Fruit fly (Drosophila melanogaster) whole organism, embryonic: ENCODE results near the gene zuc.

Source experiments
- Atf6 ChIP-seq: fragments of 200-800 bp; sonication (Bioruptor generic); IDR thresholded peaks from 2 replicates; pipeline ENCODE4 v1.3.6; 2022; ENCODE audit warnings: missing biosample characterization, missing genetic modification characterization
- CG10209 ChIP-seq: fragments of 200-800 bp; sonication (Bioruptor generic); optimal IDR thresholded peaks from 3 replicates; lab custom pipeline; 2017; ENCODE audit warnings: missing biosample characterization, mild to moderate bottlenecking, missing genetic modification characterization, missing genetic modification reagents
- CG11504 ChIP-seq: fragments of 200-800 bp; sonication (Bioruptor generic); optimal IDR thresholded peaks from 3 replicates; lab custom pipeline; 2019; ENCODE audit warnings: missing biosample characterization, mild to moderate bottlenecking, missing genetic modification characterization, moderate library complexity
- CG12236 ChIP-seq: fragments of 200-800 bp; sonication (Bioruptor generic); optimal IDR thresholded peaks from 2 replicates; lab custom pipeline; 2016; ENCODE audit warnings: missing biosample characterization, missing genetic modification characterization
- CG13123 ChIP-seq: fragments of 200-800 bp; sonication (Bioruptor generic); optimal IDR thresholded peaks from 2 replicates; lab custom pipeline; 2016; ENCODE audit warnings: missing biosample characterization, missing genetic modification characterization
- CG13287 ChIP-seq: fragments of 200-800 bp; sonication (Bioruptor generic); IDR thresholded peaks from 2 replicates; pipeline ENCODE4 v1.3.6; 2022; ENCODE audit warnings: missing biosample characterization, missing genetic modification characterization; ENCODE audit not compliant: partially characterized antibody
- CG14014 ChIP-seq: fragments of 200-800 bp; sonication (Bioruptor generic); IDR thresholded peaks from 2 replicates; pipeline ENCODE4 v1.3.6; 2022; ENCODE audit warnings: missing biosample characterization, missing genetic modification characterization
- CG14710 ChIP-seq: fragments of 200-800 bp; sonication (Bioruptor generic); optimal IDR thresholded peaks from 3 replicates; lab custom pipeline; 2019; ENCODE audit warnings: missing biosample characterization, mild to moderate bottlenecking, missing genetic modification characterization, moderate library complexity
- CG15073 ChIP-seq: fragments of 200-800 bp; sonication (Bioruptor generic); optimal IDR thresholded peaks from 2 replicates; lab custom pipeline; 2016; ENCODE audit warnings: missing biosample characterization, missing genetic modification characterization
- CG15696 ChIP-seq: fragments of 200-800 bp; sonication (Bioruptor generic); optimal IDR thresholded peaks from 2 replicates; lab custom pipeline; 2019; ENCODE audit warnings: missing biosample characterization, mild to moderate bottlenecking, missing genetic modification characterization, moderate library complexity
- CG17186 ChIP-seq: fragments of 200-800 bp; sonication (Bioruptor generic); optimal IDR thresholded peaks from 3 replicates; lab custom pipeline; 2017; ENCODE audit warnings: missing biosample characterization, missing genetic modification reagents, missing genetic modification characterization
- CG18476 ChIP-seq: fragments of 200-800 bp; sonication (Bioruptor generic); optimal IDR thresholded peaks from 2 replicates; lab custom pipeline; 2016; ENCODE audit warnings: missing biosample characterization, mild to moderate bottlenecking, missing genetic modification characterization
- CG32772 ChIP-seq: fragments of 200-800 bp; sonication (Bioruptor generic); IDR thresholded peaks from 2 replicates; pipeline ENCODE4 v1.3.6; 2022; ENCODE audit warnings: missing biosample characterization, missing genetic modification characterization
- CG3281 ChIP-seq: fragments of 200-800 bp; sonication (Bioruptor generic); optimal IDR thresholded peaks from 3 replicates; lab custom pipeline; 2017; ENCODE audit warnings: missing biosample characterization, mild to moderate bottlenecking, missing genetic modification characterization
- CG3726 ChIP-seq: fragments of 200-800 bp; sonication (Bioruptor generic); IDR thresholded peaks from 3 replicates; pipeline ENCODE4, ENCODE4 v1.3.6; 2022; ENCODE audit warnings: missing biosample characterization, missing genetic modification characterization
- CG6254 ChIP-seq: fragments of 200-800 bp; sonication (Bioruptor generic); optimal IDR thresholded peaks from 3 replicates; lab custom pipeline; 2017; ENCODE audit warnings: mild to moderate bottlenecking, missing biosample characterization, missing genetic modification reagents, missing genetic modification characterization
- CG7987 ChIP-seq: fragments of 200-800 bp; sonication (Bioruptor generic); optimal IDR thresholded peaks from 2 replicates; lab custom pipeline; 2018; ENCODE audit warnings: missing biosample characterization, mild to moderate bottlenecking, missing genetic modification characterization, moderate library complexity
- CG9932 ChIP-seq: fragments of 200-800 bp; sonication (Bioruptor generic); IDR thresholded peaks from 2 replicates; pipeline ENCODE4 v1.3.6; 2022; ENCODE audit warnings: missing biosample characterization, missing genetic modification characterization
- Camta ChIP-seq: fragments of 200-800 bp; sonication (Bioruptor generic); optimal IDR thresholded peaks from 2 replicates; lab custom pipeline; 2016; ENCODE audit warnings: missing biosample characterization, missing genetic modification characterization
- CoRest ChIP-seq: fragments of 200-800 bp; sonication (Bioruptor generic); optimal IDR thresholded peaks from 3 replicates; lab custom pipeline; 2018; ENCODE audit warnings: missing biosample characterization, mild to moderate bottlenecking, missing genetic modification characterization, moderate library complexity
- Deaf1 ChIP-seq: fragments of 200-800 bp; optimal IDR thresholded peaks from 3 replicates; lab custom pipeline; 2019; ENCODE audit warnings: missing biosample characterization, mild to moderate bottlenecking, missing genetic modification characterization, moderate library complexity
- Elba2 ChIP-seq: fragments of 200-800 bp; sonication (Bioruptor generic); optimal IDR thresholded peaks from 3 replicates; lab custom pipeline; 2016; ENCODE audit warnings: missing biosample characterization, missing genetic modification characterization
- Ets65A ChIP-seq: fragments of 200-800 bp; sonication (Bioruptor generic); peaks from one replicate; lab custom pipeline; 2016; ENCODE audit warnings: missing biosample characterization, missing genetic modification characterization
- Jarid2 ChIP-seq: fragments of 200-800 bp; sonication (Bioruptor generic); optimal IDR thresholded peaks from 3 replicates; lab custom pipeline; 2017; ENCODE audit warnings: mild to moderate bottlenecking, missing biosample characterization, missing genetic modification reagents, missing genetic modification characterization
- Med ChIP-seq: fragments of 200-800 bp; sonication (Bioruptor generic); peaks from one replicate; lab custom pipeline; 2016; ENCODE audit warnings: missing biosample characterization, missing genetic modification characterization, mild to moderate bottlenecking, inconsistent platforms, moderate library complexity
- Mes4 ChIP-seq: fragments of 200-800 bp; sonication (Bioruptor generic); optimal IDR thresholded peaks from 2 replicates; lab custom pipeline; 2016; ENCODE audit warnings: missing biosample characterization, missing genetic modification characterization
- Mrtf ChIP-seq: fragments of 200-800 bp; sonication (Bioruptor generic); IDR thresholded peaks from 3 replicates; pipeline ENCODE4 v1.3.6; 2022; ENCODE audit warnings: missing biosample characterization, missing genetic modification characterization
- Opbp ChIP-seq: fragments of 200-800 bp; sonication (Bioruptor generic); IDR thresholded peaks from 3 replicates; pipeline ENCODE4 v1.3.6; 2022; ENCODE audit warnings: missing biosample characterization, missing genetic modification characterization; ENCODE audit not compliant: partially characterized antibody
- bowl ChIP-seq: fragments of 200-800 bp; sonication (Bioruptor generic); IDR thresholded peaks from 2 replicates; pipeline ENCODE4 v1.3.6; 2022; ENCODE audit warnings: missing biosample characterization, missing genetic modification characterization
- bsh ChIP-seq, 2 experiments: fragments of 200-800 bp; sonication (Bioruptor generic); optimal IDR thresholded peaks; 2 replicates each; lab custom pipeline; 2017 to 2018; ENCODE audit warnings: mild to moderate bottlenecking in 2 of 2, missing biosample characterization in 2 of 2, missing genetic modification characterization in 2 of 2, moderate library complexity in 1 of 2
- crc ChIP-seq: fragments of 200-800 bp; sonication (Bioruptor generic); optimal IDR thresholded peaks from 2 replicates; lab custom pipeline; 2016; ENCODE audit warnings: missing biosample characterization, missing genetic modification characterization
- dysf ChIP-seq: fragments of 200-800 bp; sonication (Bioruptor generic); IDR thresholded peaks from 3 replicates; pipeline ENCODE4 v1.3.6; 2022; ENCODE audit warnings: missing biosample characterization, missing genetic modification characterization
- grn ChIP-seq: fragments of 200-800 bp; sonication (Bioruptor generic); optimal IDR thresholded peaks from 3 replicates; lab custom pipeline; 2017; ENCODE audit warnings: missing biosample characterization, missing genetic modification characterization
- gro ChIP-seq: fragments of 200-800 bp; sonication (Bioruptor generic); optimal IDR thresholded peaks from 2 replicates; lab custom pipeline; 2016; ENCODE audit warnings: missing biosample characterization, missing genetic modification characterization
- ham ChIP-seq: fragments of 200-800 bp; sonication (Bioruptor generic); IDR thresholded peaks from 2 replicates; pipeline ENCODE4 v1.3.6; 2022; ENCODE audit warnings: missing biosample characterization, missing genetic modification characterization
- ind ChIP-seq: fragments of 200-800 bp; sonication (Bioruptor generic); optimal IDR thresholded peaks from 3 replicates; lab custom pipeline; 2016; ENCODE audit warnings: missing biosample characterization, missing genetic modification characterization
- insv ChIP-seq, 2 experiments: fragments of 200-800 bp; sonication (Bioruptor generic); optimal IDR thresholded peaks; 3 replicates each; lab custom pipeline; 2016 to 2018; ENCODE audit warnings: missing biosample characterization in 2 of 2, missing genetic modification characterization in 2 of 2
- lilli ChIP-seq: fragments of 200-800 bp; sonication (Bioruptor generic); optimal IDR thresholded peaks from 3 replicates; lab custom pipeline; 2016; ENCODE audit warnings: missing biosample characterization, missing genetic modification characterization
- nom ChIP-seq: fragments of 200-800 bp; sonication (Bioruptor generic); optimal IDR thresholded peaks from 2 replicates; lab custom pipeline; 2017; ENCODE audit warnings: missing biosample characterization, missing genetic modification characterization, mild to moderate bottlenecking, moderate library complexity, missing genetic modification reagents
- oc ChIP-seq: fragments of 200-800 bp; sonication (Bioruptor generic); optimal IDR thresholded peaks from 2 replicates; lab custom pipeline; 2018; ENCODE audit warnings: missing biosample characterization, mild to moderate bottlenecking, missing genetic modification characterization, moderate library complexity
- sens ChIP-seq: fragments of 200-800 bp; sonication (Bioruptor generic); peaks from one replicate; lab custom pipeline; 2016; ENCODE audit warnings: missing biosample characterization, missing genetic modification characterization
- slbo ChIP-seq: fragments of 200-800 bp; sonication (Bioruptor generic); IDR thresholded peaks from 2 replicates; pipeline ENCODE4 v1.3.6; 2022; ENCODE audit warnings: missing biosample characterization, missing genetic modification characterization
- so ChIP-seq: fragments of 200-800 bp; sonication (Bioruptor generic); IDR thresholded peaks from 3 replicates; pipeline ENCODE4 v1.3.6; 2022; ENCODE audit warnings: missing biosample characterization, missing genetic modification characterization
- tgo ChIP-seq: fragments of 200-800 bp; sonication (Bioruptor generic); IDR thresholded peaks from 3 replicates; pipeline ENCODE4 v1.3.6; 2022; ENCODE audit warnings: missing biosample characterization, missing genetic modification characterization
- tin ChIP-seq: fragments of 200-800 bp; sonication (Bioruptor generic); optimal IDR thresholded peaks from 3 replicates; lab custom pipeline; 2016; ENCODE audit warnings: missing biosample characterization, missing genetic modification characterization
- unc-4 ChIP-seq: fragments of 200-800 bp; sonication (Bioruptor generic); IDR thresholded peaks from 2 replicates; pipeline ENCODE4 v1.3.6; 2022; ENCODE audit warnings: missing biosample characterization, missing genetic modification characterization; ENCODE audit not compliant: partially characterized antibody
- unpg ChIP-seq: fragments of 200-800 bp; sonication (Bioruptor generic); optimal IDR thresholded peaks from 3 replicates; lab custom pipeline; 2018; ENCODE audit warnings: missing biosample characterization, mild to moderate bottlenecking, missing genetic modification characterization, moderate library complexity

The zuc gene

DNA sequence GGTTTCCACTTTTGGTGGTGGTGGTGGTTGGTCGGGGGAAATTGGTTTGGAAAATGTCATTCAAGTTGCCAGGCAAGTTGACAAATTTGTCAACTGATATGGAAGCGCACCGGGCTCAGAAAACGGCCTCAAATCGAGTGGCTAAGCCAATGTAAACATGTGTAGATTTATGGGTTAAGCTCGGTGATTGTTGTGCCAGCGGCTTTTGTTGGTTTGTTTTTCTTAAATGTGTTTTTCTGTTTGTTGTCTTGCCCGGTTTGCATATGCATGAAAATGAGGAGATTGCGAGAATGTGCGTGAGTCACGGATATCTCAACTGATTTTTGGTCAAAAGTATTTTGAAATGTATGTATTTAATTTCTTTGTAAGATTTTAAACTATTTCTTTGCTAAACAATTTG, 28.8 kb downstream of the zuc start (continued):
- TF ChIP-seq nom (GFP tag; lab: Kevin White, UChicago), result no peak
- TF ChIP-seq unpg (GFP tag; lab: Kevin White, UChicago), result no peak
- TF ChIP-seq gro (GFP tag; lab: Kevin White, UChicago), result no peak
- TF ChIP-seq Jarid2 (GFP tag; lab: Kevin White, UChicago), result no peak
- TF ChIP-seq sens (GFP tag; lab: Kevin White, UChicago), result peak; percentile 85
- no peak for TF ChIP-seq ham (GFP tag; lab: Robert Waterston, UW)
- no peak for TF ChIP-seq Atf6 (GFP tag; lab: Robert Waterston, UW)
- TF ChIP-seq bsh (GFP tag; optimal IDR thresholded peaks at IDR 0.05; lab: Kevin White, UChicago), result no peak
- TF ChIP-seq CG32772 (GFP tag; lab: Robert Waterston, UW), result no peak
- TF ChIP-seq, all 482 proteins: peak for 13

DNA sequence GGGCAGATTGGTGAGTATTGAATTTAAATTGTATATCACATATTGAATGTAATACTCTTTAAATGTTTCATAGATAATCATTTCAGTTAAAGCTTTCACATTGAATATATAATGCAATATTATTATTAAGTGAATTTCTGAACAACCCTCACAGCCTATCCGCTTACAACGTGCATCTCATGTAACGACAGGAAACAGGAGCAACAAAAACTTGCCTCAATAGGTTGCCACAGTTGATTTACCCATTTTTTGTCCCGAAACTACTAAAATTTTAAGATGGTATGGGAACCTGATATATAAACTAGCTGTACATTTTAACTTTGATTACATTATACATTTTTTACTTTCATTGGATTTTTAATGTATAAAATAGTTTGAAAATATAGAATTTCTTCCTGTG, 31.0 kb downstream of the zuc start:
- TF ChIP-seq CG18476 (GFP tag; lab: Kevin White, UChicago), result peak; percentile 21
- TF ChIP-seq lilli (GFP tag; lab: Kevin White, UChicago), result no peak
- no peak for TF ChIP-seq Deaf1 (tag; lab: Kevin White, UChicago)
- peak; percentile 67 for TF ChIP-seq Ets65A (GFP tag; lab: Kevin White, UChicago)
- peak; percentile 20 for TF ChIP-seq Med (GFP tag; lab: Kevin White, UChicago)
- no peak for TF ChIP-seq slbo (GFP tag; lab: Robert Waterston, UW)
- TF ChIP-seq Jarid2 (GFP tag; lab: Kevin White, UChicago), result no peak

dm6 chr2L:11955839-11956238, 33.8 kb downstream of the zuc start:
- TF ChIP-seq grn (GFP tag; lab: Kevin White, UChicago), result peak; percentile 3
- no peak for TF ChIP-seq Opbp (GFP tag; lab: Robert Waterston, UW)
- TF ChIP-seq CG15696 (tag; lab: Kevin White, UChicago), result no peak
- TF ChIP-seq CG6254, result no peak
- peak; percentile 96 for TF ChIP-seq Elba2
- peak; percentile 21 to 91 for TF ChIP-seq insv (GFP tag; optimal IDR thresholded peaks at IDR 0.05; lab: Kevin White, UChicago)

- 0 out of 3 replicates have a peak, but pooled peaks have one; percentile 44 for TF ChIP-seq CG3726 (GFP tag; lab: Robert Waterston, UW)
- TF ChIP-seq so (GFP tag; lab: Robert Waterston, UW), result 0 out of 3 replicates have a peak, but pooled peaks have one; percentile 19
- TF ChIP-seq dysf (GFP tag; lab: Robert Waterston, UW), result peak; percentile 62
- TF ChIP-seq CG7987 (GFP tag; lab: Kevin White, UChicago), result no peak
- no peak for TF ChIP-seq crc
- peak; percentile 14 for TF ChIP-seq CG10209 (GFP tag; lab: Kevin White, UChicago)
- peak; percentile 19 for TF ChIP-seq ind (GFP tag; lab: Kevin White, UChicago)
- peak; percentile 12 for TF ChIP-seq Camta (GFP tag; lab: Kevin White, UChicago)
- TF ChIP-seq CG12236 (GFP tag; lab: Kevin White, UChicago), result no peak
- TF ChIP-seq unc-4 (GFP tag; lab: Robert Waterston, UW), result no peak
- no peak for TF ChIP-seq CG13287
- TF ChIP-seq CG13123 (GFP tag; lab: Kevin White, UChicago), result no peak
- peak; percentile 17 for TF ChIP-seq CG14710 (tag; lab: Kevin White, UChicago)
- TF ChIP-seq bowl, result no peak
- peak; percentile 37 for TF ChIP-seq CoRest (tag; lab: Kevin White, UChicago)
- peak; percentile 50; the same call in 1 of the 2 replicates for TF ChIP-seq CG14014
- peak; percentile 39; the same call in 1 of the 3 replicates for TF ChIP-seq Mrtf
- peak; percentile 39 for TF ChIP-seq tin
- peak; percentile 64 for TF ChIP-seq tgo (GFP tag; lab: Robert Waterston, UW)
- TF ChIP-seq CG11504 (tag; lab: Kevin White, UChicago), result peak; percentile 69
- TF ChIP-seq Mes4 (GFP tag; lab: Kevin White, UChicago), result no peak
- no peak for TF ChIP-seq CG3281
- no peak for TF ChIP-seq CG17186
- peak; percentile 37 for TF ChIP-seq oc (tag; lab: Kevin White, UChicago)
- TF ChIP-seq CG15073 (GFP tag; lab: Kevin White, UChicago), result no peak
- TF ChIP-seq CG9932 (GFP tag; lab: Robert Waterston, UW), result no peak
Measured at dm6 chr2L:11949917-11950316, 39.8 kb downstream of the zuc start.
